Worm (Caenorhabditis elegans) whole organism, L2 larva: ENCODE measurements around the gene cyp-33C5.

ENCODE experiments used
- fos-1 ChIP-seq: fragments of 150-350 bp; optimal IDR thresholded peaks from 2 replicates; lab custom pipeline; 2014; ENCODE audit warnings: missing biosample characterization, missing genetic modification characterization
- sma-9 ChIP-seq, 2 experiments: fragments of 150-350 bp in 1 of 2; sonication (generic microtip) in 1 of 2; optimal IDR thresholded peaks; 2 replicates each; lab custom pipeline; 2014 to 2016; ENCODE audit warnings: missing genetic modification characterization in 2 of 2, mild to moderate bottlenecking in 1 of 2, missing biosample characterization in 1 of 2, missing compliant biosample characterization in 1 of 2, missing genetic modification reagents in 1 of 2, moderate library complexity in 1 of 2
- ztf-1 ChIP-seq: fragments of 200-800 bp; sonication (Bioruptor generic); conservative IDR thresholded peaks from 2 replicates; pipeline ENCODE4 v1.3.6; 2022; ENCODE audit warnings: missing genetic modification characterization, missing compliant biosample characterization

cyp-33C5 gene

ce11 chrV:2292240-2292639 lies 47.4 kb downstream of the cyp-33C5 start, which contains the start of gene nhr-115:
Gene nhr-115 (plus strand): TSS chrV:2292540.
- TF ChIP-seq fos-1 (tag; lab: Kevin White, UChicago): peak; percentile 37
- TF ChIP-seq ztf-1 (GFP tag; lab: Robert Waterston, UW): no peak

- TF ChIP-seq sma-9 (GFP tag; optimal IDR thresholded peaks at IDR 0.05; lab: Kevin White, UChicago) (no peak), sma-9 (tag; optimal IDR thresholded peaks at IDR 0.05; lab: Kevin White, UChicago) (no peak), fos-1 (tag; lab: Kevin White, UChicago) (peak; percentile 46)
Observed at ce11 chrV:2294577-2294976, 49.8 kb downstream of the cyp-33C5 start, which contains the start of gene nhr-226. Gene nhr-226 (plus strand): TSS chrV:2294877.
